Worm (Caenorhabditis elegans) whole organism, L4 larva: Measurements from ENCODE around the gene Y22D7AL.11.

Experiments
- F10B5.3 ChIP-seq: sonication (generic microtip); optimal IDR thresholded peaks from 2 replicates; lab custom pipeline; 2016; ENCODE audit warnings: mild to moderate bottlenecking, missing genetic modification characterization, missing compliant biosample characterization
- F49E8.2 ChIP-seq: sonication (generic microtip); optimal IDR thresholded peaks from 2 replicates; lab custom pipeline; 2016; ENCODE audit warnings: missing compliant biosample characterization, mild to moderate bottlenecking, missing genetic modification characterization, borderline replicate concordance
- T26A8.4 ChIP-seq: fragments of 200-800 bp; sonication (Bioruptor generic); IDR thresholded peaks from 2 replicates; pipeline ENCODE4 v1.3.6; 2022; ENCODE audit warnings: missing genetic modification characterization, missing compliant biosample characterization
- Y105C5A.15 ChIP-seq: fragments of 200-800 bp; sonication (Bioruptor generic); IDR thresholded peaks from 2 replicates; pipeline ENCODE4 v1.3.6; 2022; ENCODE audit warnings: missing genetic modification characterization, missing compliant biosample characterization
- Y5F2A.4 ChIP-seq: fragments of 200-800 bp; sonication (Bioruptor generic); optimal IDR thresholded peaks from 2 replicates; lab custom pipeline; 2018; ENCODE audit warnings: mild to moderate bottlenecking, missing genetic modification characterization, missing compliant biosample characterization
- ZK546.5 ChIP-seq, 2 experiments: sonication (generic microtip); optimal IDR thresholded peaks; 2 replicates each; lab custom pipeline; 2017; ENCODE audit warnings: missing biosample characterization in 2 of 2, missing genetic modification characterization in 2 of 2
- aha-1 ChIP-seq: fragments of 150-350 bp; peaks from one replicate; lab custom pipeline; 2014; ENCODE audit warnings: missing biosample characterization, missing genetic modification characterization
- aly-2 ChIP-seq: sonication (generic microtip); optimal IDR thresholded peaks from 2 replicates; lab custom pipeline; 2018; ENCODE audit warnings: missing biosample characterization, missing genetic modification characterization
- ama-1 ChIP-seq: fragments of 150-350 bp; optimal IDR thresholded peaks from 2 replicates; lab custom pipeline; 2014; ENCODE audit warnings: inconsistent platforms, mixed read lengths
- arid-1 ChIP-seq: fragments of 200-800 bp; sonication (Bioruptor generic); conservative IDR thresholded peaks from 2 replicates; pipeline ENCODE4 v1.3.6; 2022; ENCODE audit warnings: missing genetic modification reagents, missing genetic modification characterization, missing compliant biosample characterization
- ceh-44 ChIP-seq: fragments of 200-800 bp; sonication (Bioruptor generic); IDR thresholded peaks from 2 replicates; pipeline ENCODE4 v1.3.6; 2022; ENCODE audit warnings: missing genetic modification reagents, missing genetic modification characterization, missing compliant biosample characterization
- ceh-62 ChIP-seq: sonication (generic microtip); optimal IDR thresholded peaks from 2 replicates; lab custom pipeline; 2017; ENCODE audit warnings: missing biosample characterization, missing genetic modification characterization
- cey-2 ChIP-seq: sonication (generic microtip); optimal IDR thresholded peaks from 3 replicates; lab custom pipeline; 2017; ENCODE audit warnings: missing genetic modification characterization, mild to moderate bottlenecking, missing compliant biosample characterization, antibody characterized with exemption, borderline replicate concordance; ENCODE audit not compliant: insufficient read depth
- ctbp-1 ChIP-seq: fragments of 200-800 bp; sonication (Bioruptor generic); IDR thresholded peaks from 2 replicates; pipeline ENCODE4 v1.3.6; 2022; ENCODE audit warnings: missing genetic modification reagents, missing genetic modification characterization, missing compliant biosample characterization
- daf-16 ChIP-seq, 3 experiments: sonication (generic microtip); optimal IDR thresholded peaks; 2 replicates each; lab custom pipeline; 2016 to 2017; ENCODE audit warnings: missing genetic modification characterization in 3 of 3, missing genetic modification reagents in 3 of 3, mild to moderate bottlenecking in 2 of 3, missing compliant biosample characterization in 2 of 3, missing biosample characterization in 1 of 3, moderate library complexity in 1 of 3
- daf-19 ChIP-seq: fragments of 200-800 bp; sonication (Bioruptor generic); conservative IDR thresholded peaks from 2 replicates; pipeline ENCODE4 v1.3.6; 2022; ENCODE audit warnings: missing genetic modification characterization, missing compliant biosample characterization
- dpl-1 ChIP-seq: fragments of 150-350 bp; optimal IDR thresholded peaks from 2 replicates; lab custom pipeline; 2014; ENCODE audit warnings: missing biosample characterization, missing genetic modification reagents, missing genetic modification characterization
- duxl-1 ChIP-seq: sonication (generic microtip); optimal IDR thresholded peaks from 2 replicates; lab custom pipeline; 2016; ENCODE audit warnings: mild to moderate bottlenecking, missing genetic modification characterization, moderate library complexity, missing compliant biosample characterization; ENCODE audit not compliant: poor library complexity
- dve-1 ChIP-seq: sonication (generic microtip); optimal IDR thresholded peaks from 2 replicates; lab custom pipeline; 2017; ENCODE audit warnings: antibody characterized with exemption, mild to moderate bottlenecking, missing genetic modification characterization, missing compliant biosample characterization; ENCODE audit not compliant: insufficient read depth
- gei-8 ChIP-seq: fragments of 200-800 bp; sonication (Bioruptor generic); optimal IDR thresholded peaks from 2 replicates; lab custom pipeline; 2018; ENCODE audit warnings: mild to moderate bottlenecking, missing genetic modification characterization, missing compliant biosample characterization
- hlh-11 ChIP-seq: fragments of 200-800 bp; sonication (Bioruptor generic); optimal IDR thresholded peaks from 2 replicates; lab custom pipeline; 2018; ENCODE audit warnings: mild to moderate bottlenecking, missing genetic modification characterization, missing compliant biosample characterization
- hlh-30 ChIP-seq: sonication (generic microtip); optimal IDR thresholded peaks from 2 replicates; lab custom pipeline; 2017; ENCODE audit warnings: antibody characterized with exemption, mild to moderate bottlenecking, missing genetic modification characterization, missing compliant biosample characterization; ENCODE audit not compliant: insufficient read depth
- lin-13 ChIP-seq: fragments of 150-350 bp; optimal IDR thresholded peaks from 2 replicates; lab custom pipeline; 2014; ENCODE audit warnings: missing biosample characterization, missing genetic modification reagents, missing genetic modification characterization
- lin-38 ChIP-seq: fragments of 200-800 bp; sonication (Bioruptor generic); IDR thresholded peaks from 2 replicates; pipeline ENCODE4 v1.3.6; 2022; ENCODE audit warnings: missing genetic modification reagents, missing genetic modification characterization, missing compliant biosample characterization
- lin-39 ChIP-seq: fragments of 150-350 bp; optimal IDR thresholded peaks from 2 replicates; lab custom pipeline; 2014; ENCODE audit warnings: missing biosample characterization, missing genetic modification reagents, missing genetic modification characterization
- mdl-1 ChIP-seq, 2 experiments: fragments of 150-350 bp in 1 of 2; sonication (generic microtip) in 1 of 2; optimal IDR thresholded peaks; 2 replicates each; lab custom pipeline; 2014 to 2017; ENCODE audit warnings: missing biosample characterization in 2 of 2, missing genetic modification characterization in 2 of 2
- nhr-111 ChIP-seq: fragments of 200-800 bp; sonication (Bioruptor generic); optimal IDR thresholded peaks from 2 replicates; lab custom pipeline; 2018; ENCODE audit warnings: mild to moderate bottlenecking, missing genetic modification characterization, missing compliant biosample characterization
- nhr-41 ChIP-seq: fragments of 200-800 bp; sonication (Bioruptor generic); IDR thresholded peaks from 2 replicates; pipeline ENCODE4 v1.3.6; 2022; ENCODE audit warnings: missing genetic modification reagents, missing genetic modification characterization, missing compliant biosample characterization
- nhr-6 ChIP-seq: fragments of 150-350 bp; optimal IDR thresholded peaks from 2 replicates; lab custom pipeline; 2014; ENCODE audit warnings: missing biosample characterization, missing genetic modification characterization
- nhr-76 ChIP-seq: fragments of 150-350 bp; optimal IDR thresholded peaks from 2 replicates; lab custom pipeline; 2014; ENCODE audit warnings: missing biosample characterization, missing genetic modification characterization
- nhr-77 ChIP-seq: fragments of 150-350 bp; optimal IDR thresholded peaks from 2 replicates; lab custom pipeline; 2014; ENCODE audit warnings: missing biosample characterization, missing genetic modification characterization
- php-3 ChIP-seq: fragments of 200-800 bp; sonication (Bioruptor generic); IDR thresholded peaks from 2 replicates; pipeline ENCODE4 v1.3.6; 2022; ENCODE audit warnings: missing genetic modification reagents, missing genetic modification characterization, missing compliant biosample characterization
- pqm-1 ChIP-seq: sonication (generic microtip); optimal IDR thresholded peaks from 2 replicates; lab custom pipeline; 2017; ENCODE audit warnings: missing biosample characterization, missing genetic modification characterization
- sdz-12 ChIP-seq: fragments of 200-800 bp; sonication (Bioruptor generic); optimal IDR thresholded peaks from 2 replicates; lab custom pipeline; 2018; ENCODE audit warnings: mild to moderate bottlenecking, missing genetic modification characterization, missing compliant biosample characterization
- set-16 ChIP-seq: fragments of 200-800 bp; sonication (Bioruptor generic); IDR thresholded peaks from 2 replicates; pipeline ENCODE4 v1.3.6; 2022; ENCODE audit warnings: missing genetic modification reagents, missing genetic modification characterization, missing compliant biosample characterization
- spr-3 ChIP-seq: fragments of 200-800 bp; sonication (Bioruptor generic); optimal IDR thresholded peaks from 2 replicates; lab custom pipeline; 2018; ENCODE audit warnings: mild to moderate bottlenecking, missing genetic modification characterization, missing compliant biosample characterization
- tra-1 ChIP-seq: fragments of 200-800 bp; sonication (Bioruptor generic); IDR thresholded peaks from 2 replicates; pipeline ENCODE4 v1.3.6; 2022; ENCODE audit warnings: missing genetic modification reagents, missing genetic modification characterization, missing compliant biosample characterization
- unc-130 ChIP-seq: sonication (generic microtip); optimal IDR thresholded peaks from 2 replicates; lab custom pipeline; 2016; ENCODE audit warnings: missing genetic modification reagents, missing genetic modification characterization, missing compliant biosample characterization
- zag-1 ChIP-seq: fragments of 150-350 bp; optimal IDR thresholded peaks from 2 replicates; lab custom pipeline; 2014; ENCODE audit warnings: missing biosample characterization, missing genetic modification characterization

Y22D7AL.11 gene

ce11 chrIII:1657380-1657779, 23.2 kb upstream of the Y22D7AL.11 start, which contains the start of gene cht-4:
cht-4 (minus strand) TSS chrIII:1657480.
- TF ChIP-seq nhr-77 (tag; lab: Kevin White, UChicago) (no peak), daf-16 (GFP tag; optimal IDR thresholded peaks at IDR 0.05; lab: Kevin White, UChicago) (no peak), daf-16 (tag; optimal IDR thresholded peaks at IDR 0.05; lab: Kevin White, UChicago) (peak; percentile 46)

ce11 chrIII:1656307-1656706, 22.1 kb upstream of the Y22D7AL.11 start:
- peak; percentile 43; the same call in 1 of the 2 replicates for TF ChIP-seq set-16

- peak; percentile 79 for TF ChIP-seq aha-1 (tag; lab: Kevin White, UChicago)
- no peak for TF ChIP-seq ctbp-1 (GFP tag; lab: Robert Waterston, UW)
These were observed 18.8 kb upstream of the Y22D7AL.11 start for ce11 chrIII:1652925-1653324.

- TF ChIP-seq nhr-6 (no peak), F49E8.2 (tag; lab: Kevin White, UChicago) (no peak), aly-2 (tag; lab: Kevin White, UChicago) (no peak), lin-39 (no peak), Y5F2A.4 (GFP tag; lab: Kevin White, UChicago) (no peak), gei-8 (GFP tag; lab: Kevin White, UChicago) (no peak), spr-3 (no peak), T26A8.4 (no peak), dpl-1 (GFP tag; lab: Kevin White, UChicago) (no peak), hlh-30 (tag; lab: Kevin White, UChicago) (no peak), tra-1 (no peak)
These were observed 18.0 kb upstream of the Y22D7AL.11 start, which contains the start of gene Y22D7AL.1 for ce11 chrIII:1652181-1652580. Y22D7AL.1 (plus strand) TSS chrIII:1652481.

- TF ChIP-seq lin-39 (no peak), aha-1 (tag; lab: Kevin White, UChicago) (peak; percentile 28), unc-130 (no peak)
These were observed 7.0 kb upstream of the Y22D7AL.11 start, which contains the start of gene Y22D7AL.3 for ce11 chrIII:1641163-1641562. Y22D7AL.3 (plus strand) TSS chrIII:1641463.

ce11 chrIII:1638345-1638744, 4.2 kb upstream of the Y22D7AL.11 start:
- TF ChIP-seq mdl-1 (tag; optimal IDR thresholded peaks at IDR 0.05; lab: Kevin White, UChicago) (no peak), F49E8.2 (tag; lab: Kevin White, UChicago) (no peak), Y105C5A.15 (GFP tag; lab: Robert Waterston, UW) (no peak), set-16 (peak; percentile 82), dve-1 (tag; lab: Kevin White, UChicago) (no peak), nhr-111 (GFP tag; lab: Kevin White, UChicago) (no peak), ceh-62 (tag; lab: Kevin White, UChicago) (no peak)

- TF ChIP-seq nhr-41 (GFP tag; lab: Robert Waterston, UW) (no peak), F10B5.3 (tag; lab: Kevin White, UChicago) (no peak), lin-38 (no peak), arid-1 (GFP tag; lab: Robert Waterston, UW) (no peak), set-16 (no peak), duxl-1 (no peak), T26A8.4 (no peak), nhr-76 (tag; lab: Kevin White, UChicago) (no peak), sdz-12 (peak; percentile 6), aly-2 (tag; lab: Kevin White, UChicago) (no peak), ama-1 (no peak), ceh-44 (GFP tag; lab: Robert Waterston, UW) (no peak), ZK546.5 (tag; optimal IDR thresholded peaks at IDR 0.05; lab: Kevin White, UChicago) (no peak), nhr-77 (tag; lab: Kevin White, UChicago) (no peak), pqm-1 (tag; lab: Kevin White, UChicago) (no peak), php-3 (GFP tag; lab: Robert Waterston, UW) (no peak), daf-19 (no peak), aha-1 (tag; lab: Kevin White, UChicago) (peak; percentile 2), lin-13 (no peak), zag-1 (tag; lab: Kevin White, UChicago) (no peak), Y5F2A.4 (GFP tag; lab: Kevin White, UChicago) (no peak), hlh-11 (tag; lab: Kevin White, UChicago) (peak; percentile 10), cey-2 (tag; lab: Kevin White, UChicago) (no peak)
These were observed 7.6 kb downstream of the Y22D7AL.11 start, which contains the start of gene Y22D7AL.4 for ce11 chrIII:1626524-1626923. Y22D7AL.4 (plus strand) TSS chrIII:1626632.
